Worm (Caenorhabditis elegans): ENCODE results near the gene skr-4.

skr-4 gene

DNA sequence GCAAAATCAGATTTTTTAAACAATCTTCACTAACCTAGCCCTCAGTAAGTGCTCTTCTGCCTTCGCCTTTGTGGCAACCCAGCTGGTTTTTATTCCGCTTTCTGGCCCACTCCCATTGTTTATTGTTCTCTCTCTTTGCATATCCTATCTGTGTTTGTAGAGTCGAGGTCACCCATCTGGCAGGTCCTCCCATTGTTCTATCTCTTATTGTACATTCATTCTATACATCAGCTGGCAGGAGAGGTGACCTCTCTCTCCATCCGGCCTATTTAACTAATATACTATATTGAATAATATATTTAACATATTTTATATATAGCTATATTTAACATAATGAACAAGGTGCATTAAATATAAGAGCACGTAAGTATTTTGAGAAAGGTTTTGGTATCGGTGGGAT, 37.9 kb downstream of the skr-4 start:
- peak; percentile 62 for TF ChIP-seq pha-2 (tag; optimal IDR thresholded peaks at IDR 0.05)
- peak; percentile 10 for TF ChIP-seq hlh-8 (tag; optimal IDR thresholded peaks at IDR 0.05)
- TF ChIP-seq sox-2 (GFP tag; IDR thresholded peaks at IDR 0.05), result peak; percentile 93
- TF ChIP-seq K02D7.2 (tag; optimal IDR thresholded peaks at IDR 0.05), result no peak
- no peak for TF ChIP-seq C38D4.7 (GFP tag; optimal IDR thresholded peaks at IDR 0.05)
- TF ChIP-seq che-1 (tag; optimal IDR thresholded peaks at IDR 0.05), result peak; percentile 15

DNA sequence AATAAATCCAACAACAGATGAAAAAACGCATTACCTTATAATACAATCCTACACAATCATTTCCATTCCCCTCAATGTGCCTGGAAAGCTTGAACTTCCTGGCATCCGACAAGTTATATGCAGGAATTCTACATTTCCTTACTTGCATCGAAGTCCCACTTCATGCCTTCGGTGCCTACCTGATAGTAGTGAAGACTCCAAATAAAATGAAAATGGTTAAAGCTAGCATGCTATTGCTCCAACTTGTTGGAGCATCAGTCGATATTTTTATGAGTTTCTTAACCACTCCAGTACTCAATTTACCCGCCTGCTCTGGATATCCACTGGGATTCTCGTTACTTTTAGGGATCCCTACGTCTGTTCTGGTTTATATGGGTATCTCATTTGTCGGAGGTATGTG, 41.6 kb downstream of the skr-4 start, which contains the start of gene srh-171:
TSS of gene srh-171 (plus strand) at position 75 of the 400 bp plus-strand sequence.
- TF ChIP-seq sox-2 (GFP tag; IDR thresholded peaks at IDR 0.05) (no peak), ama-1 (optimal IDR thresholded peaks at IDR 0.05) (peak; percentile 50)

ce11 chrV:19972984-19973383, 49.0 kb downstream of the skr-4 start, which contains the start of gene srh-173:
Gene srh-173 (plus strand): TSS chrV:19973284.
- no peak for TF ChIP-seq ceh-22 (tag; optimal IDR thresholded peaks at IDR 0.05)
- TF ChIP-seq ceh-48 (tag; optimal IDR thresholded peaks at IDR 0.05), result no peak
- TF ChIP-seq Y22D7AL.16 (tag; optimal IDR thresholded peaks at IDR 0.05), result no peak
- TF ChIP-seq odd-2 (tag; optimal IDR thresholded peaks at IDR 0.05), result no peak
- no peak for TF ChIP-seq ref-2 (tag; optimal IDR thresholded peaks at IDR 0.05)
- TF ChIP-seq pha-4 (tag; optimal IDR thresholded peaks at IDR 0.05), result no peak
- no peak for TF ChIP-seq nhr-11 (tag; optimal IDR thresholded peaks at IDR 0.05)
- no peak for TF ChIP-seq pax-1 (tag; optimal IDR thresholded peaks at IDR 0.05)
- no peak for TF ChIP-seq lin-11 (tag; optimal IDR thresholded peaks at IDR 0.05)
- no peak for TF ChIP-seq T23F11.4 (GFP tag; optimal IDR thresholded peaks at IDR 0.05)
- TF ChIP-seq ahr-1 (tag; optimal IDR thresholded peaks at IDR 0.05), result no peak
- TF ChIP-seq gmeb-2 (tag; optimal IDR thresholded peaks at IDR 0.05), result no peak
- TF ChIP-seq pat-9 (tag; optimal IDR thresholded peaks at IDR 0.05), result no peak
- TF ChIP-seq pros-1 (tag; optimal IDR thresholded peaks at IDR 0.05), result no peak
- no peak for TF ChIP-seq ceh-6 (GFP tag; optimal IDR thresholded peaks at IDR 0.05)
- no peak for TF ChIP-seq unc-55 (GFP tag; optimal IDR thresholded peaks at IDR 0.05)
- TF ChIP-seq ets-4 (tag; optimal IDR thresholded peaks at IDR 0.05), result no peak
- TF ChIP-seq dmd-4 (tag; optimal IDR thresholded peaks at IDR 0.05; ENCODE audit: borderline replicate concordance), result no peak
